Worm (Caenorhabditis elegans): Measurements from ENCODE around the gene dhs-20.

The dhs-20 gene

ce11 chrV:11610481-11610880, 6.1 kb upstream of the dhs-20 start, which contains the start of gene sas-5:
Gene sas-5, plus strand, starts transcription at chrV:11610737.
- TF ChIP-seq hmbx-1 (tag; optimal IDR thresholded peaks at IDR 0.05), result peak; percentile 8
- TF ChIP-seq pes-1 (GFP tag; IDR thresholded peaks at IDR 0.05), result peak; percentile 88
- TF ChIP-seq aly-1 (tag; optimal IDR thresholded peaks at IDR 0.05), result peak; percentile 54
- peak; percentile 51 for TF ChIP-seq ceh-36 (tag; optimal IDR thresholded peaks at IDR 0.05)
- TF ChIP-seq B0310.2 (tag; optimal IDR thresholded peaks at IDR 0.05), result peak; percentile 64
- TF ChIP-seq tbx-37 (GFP tag; conservative IDR thresholded peaks at IDR 0.05), result peak; percentile 82
- TF ChIP-seq tbx-11 (GFP tag; IDR thresholded peaks at IDR 0.05), result peak; percentile 73
- TF ChIP-seq ama-1 (optimal IDR thresholded peaks at IDR 0.05), result no peak
- TF ChIP-seq flt-1 (GFP tag; IDR thresholded peaks at IDR 0.05), result no peak; the same call in 1 of the 2 replicates
- TF ChIP-seq ceh-13 (GFP tag; optimal IDR thresholded peaks at IDR 0.05), result peak; percentile 57
- TF ChIP-seq ets-7 (tag; optimal IDR thresholded peaks at IDR 0.05), result peak; percentile 38
- TF ChIP-seq hmg-4 (GFP tag; optimal IDR thresholded peaks at IDR 0.05), result peak; percentile 81
- TF ChIP-seq hnd-1 (tag; optimal IDR thresholded peaks at IDR 0.05), result peak; percentile 65
- peak; percentile 59 for TF ChIP-seq tra-4 (tag; optimal IDR thresholded peaks at IDR 0.05)
- TF ChIP-seq sea-1 (GFP tag; conservative IDR thresholded peaks at IDR 0.05), result peak; percentile 83
- TF ChIP-seq F13C5.2 (tag; optimal IDR thresholded peaks at IDR 0.05), result peak; percentile 92
- no peak; the same call in 1 of the 2 replicates for TF ChIP-seq scrt-1 (GFP tag; IDR thresholded peaks at IDR 0.05)

- TF ChIP-seq F13C5.2 (tag; optimal IDR thresholded peaks at IDR 0.05) (no peak), hnd-1 (tag; optimal IDR thresholded peaks at IDR 0.05) (no peak), B0310.2 (tag; optimal IDR thresholded peaks at IDR 0.05) (no peak), ceh-13 (GFP tag; optimal IDR thresholded peaks at IDR 0.05) (no peak), tbx-37 (GFP tag; conservative IDR thresholded peaks at IDR 0.05) (no peak), hmbx-1 (tag; optimal IDR thresholded peaks at IDR 0.05) (no peak), flt-1 (GFP tag; IDR thresholded peaks at IDR 0.05) (no peak), aly-1 (tag; optimal IDR thresholded peaks at IDR 0.05) (no peak), ets-7 (tag; optimal IDR thresholded peaks at IDR 0.05) (no peak), ceh-36 (tag; optimal IDR thresholded peaks at IDR 0.05) (no peak), sea-1 (GFP tag; conservative IDR thresholded peaks at IDR 0.05) (no peak), pes-1 (GFP tag; IDR thresholded peaks at IDR 0.05) (no peak), tbx-11 (GFP tag; IDR thresholded peaks at IDR 0.05) (no peak), hmg-4 (GFP tag; optimal IDR thresholded peaks at IDR 0.05) (no peak), ama-1 (optimal IDR thresholded peaks at IDR 0.05) (no peak), tra-4 (tag; optimal IDR thresholded peaks at IDR 0.05) (no peak), scrt-1 (GFP tag; IDR thresholded peaks at IDR 0.05) (no peak)
Observed at ce11 chrV:11610049-11610448, 5.7 kb upstream of the dhs-20 start, which contains the start of gene piit-1. Gene piit-1, minus strand, starts transcription at chrV:11610149.

ce11 chrV:11606424-11606823, 2.1 kb upstream of the dhs-20 start, which contains the start of gene idpp-16:
Gene idpp-16, minus strand, starts transcription at chrV:11606524.
- TF ChIP-seq flt-1 (GFP tag; IDR thresholded peaks at IDR 0.05) (no peak), tra-4 (tag; optimal IDR thresholded peaks at IDR 0.05) (no peak), hmbx-1 (tag; optimal IDR thresholded peaks at IDR 0.05) (no peak), ceh-13 (GFP tag; optimal IDR thresholded peaks at IDR 0.05) (no peak), B0310.2 (tag; optimal IDR thresholded peaks at IDR 0.05) (no peak), ceh-36 (tag; optimal IDR thresholded peaks at IDR 0.05) (no peak), hnd-1 (tag; optimal IDR thresholded peaks at IDR 0.05) (no peak), tbx-11 (GFP tag; IDR thresholded peaks at IDR 0.05) (no peak), pes-1 (GFP tag; IDR thresholded peaks at IDR 0.05) (no peak), aly-1 (tag; optimal IDR thresholded peaks at IDR 0.05) (no peak), hmg-4 (GFP tag; optimal IDR thresholded peaks at IDR 0.05) (no peak)

ce11 chrV:11605227-11605626, 864 bp upstream of the dhs-20 start:
- no peak for TF ChIP-seq ets-7 (tag; optimal IDR thresholded peaks at IDR 0.05)
- TF ChIP-seq B0310.2 (tag; optimal IDR thresholded peaks at IDR 0.05), result no peak
- no peak for TF ChIP-seq scrt-1 (GFP tag; IDR thresholded peaks at IDR 0.05)
- TF ChIP-seq F13C5.2 (tag; optimal IDR thresholded peaks at IDR 0.05), result no peak
- no peak for TF ChIP-seq hmg-4 (GFP tag; optimal IDR thresholded peaks at IDR 0.05)
- TF ChIP-seq ceh-13 (GFP tag; optimal IDR thresholded peaks at IDR 0.05), result no peak
- TF ChIP-seq flt-1 (GFP tag; IDR thresholded peaks at IDR 0.05), result no peak
- TF ChIP-seq hnd-1 (tag; optimal IDR thresholded peaks at IDR 0.05), result no peak
- TF ChIP-seq tbx-11 (GFP tag; IDR thresholded peaks at IDR 0.05), result no peak
- no peak for TF ChIP-seq tra-4 (tag; optimal IDR thresholded peaks at IDR 0.05)
- TF ChIP-seq ceh-36 (tag; optimal IDR thresholded peaks at IDR 0.05), result no peak

- TF ChIP-seq tra-4 (tag; optimal IDR thresholded peaks at IDR 0.05), result no peak
- no peak for TF ChIP-seq ets-7 (tag; optimal IDR thresholded peaks at IDR 0.05)
- TF ChIP-seq aly-1 (tag; optimal IDR thresholded peaks at IDR 0.05), result no peak
- no peak for TF ChIP-seq F13C5.2 (tag; optimal IDR thresholded peaks at IDR 0.05)
- TF ChIP-seq ceh-36 (tag; optimal IDR thresholded peaks at IDR 0.05), result no peak
- no peak for TF ChIP-seq ama-1 (optimal IDR thresholded peaks at IDR 0.05)
- no peak for TF ChIP-seq hnd-1 (tag; optimal IDR thresholded peaks at IDR 0.05)
- TF ChIP-seq hmg-4 (GFP tag; optimal IDR thresholded peaks at IDR 0.05), result no peak
- no peak for TF ChIP-seq flt-1 (GFP tag; IDR thresholded peaks at IDR 0.05)
- TF ChIP-seq pes-1 (GFP tag; IDR thresholded peaks at IDR 0.05), result no peak
- TF ChIP-seq tbx-37 (GFP tag; conservative IDR thresholded peaks at IDR 0.05), result no peak
- no peak for TF ChIP-seq tbx-11 (GFP tag; IDR thresholded peaks at IDR 0.05)
- TF ChIP-seq ceh-13 (GFP tag; optimal IDR thresholded peaks at IDR 0.05), result no peak
- no peak for TF ChIP-seq B0310.2 (tag; optimal IDR thresholded peaks at IDR 0.05)
- TF ChIP-seq scrt-1 (GFP tag; IDR thresholded peaks at IDR 0.05), result no peak
- no peak for TF ChIP-seq sea-1 (GFP tag; conservative IDR thresholded peaks at IDR 0.05)
- no peak for TF ChIP-seq hmbx-1 (tag; optimal IDR thresholded peaks at IDR 0.05)
Observed at ce11 chrV:11600800-11601199, 3.6 kb downstream of the dhs-20 start, which contains the start of gene F35B12.9. Gene F35B12.9, plus strand, starts transcription at chrV:11601171.

- no peak for TF ChIP-seq aly-1 (tag; optimal IDR thresholded peaks at IDR 0.05)
- no peak for TF ChIP-seq tbx-37 (GFP tag; conservative IDR thresholded peaks at IDR 0.05)
- no peak for TF ChIP-seq F13C5.2 (tag; optimal IDR thresholded peaks at IDR 0.05)
- TF ChIP-seq tra-4 (tag; optimal IDR thresholded peaks at IDR 0.05), result no peak
- no peak for TF ChIP-seq hmbx-1 (tag; optimal IDR thresholded peaks at IDR 0.05)
- no peak for TF ChIP-seq ceh-36 (tag; optimal IDR thresholded peaks at IDR 0.05)
- TF ChIP-seq flt-1 (GFP tag; IDR thresholded peaks at IDR 0.05), result no peak
- TF ChIP-seq ceh-13 (GFP tag; optimal IDR thresholded peaks at IDR 0.05), result no peak
- TF ChIP-seq tbx-11 (GFP tag; IDR thresholded peaks at IDR 0.05), result no peak
- no peak for TF ChIP-seq hnd-1 (tag; optimal IDR thresholded peaks at IDR 0.05)
- no peak for TF ChIP-seq ets-7 (tag; optimal IDR thresholded peaks at IDR 0.05)
- TF ChIP-seq B0310.2 (tag; optimal IDR thresholded peaks at IDR 0.05), result no peak
- TF ChIP-seq ama-1 (optimal IDR thresholded peaks at IDR 0.05), result no peak
- no peak for TF ChIP-seq pes-1 (GFP tag; IDR thresholded peaks at IDR 0.05)
- TF ChIP-seq hmg-4 (GFP tag; optimal IDR thresholded peaks at IDR 0.05), result no peak
Observed at ce11 chrV:11598807-11599206, 5.6 kb downstream of the dhs-20 start, which contains the start of gene srx-84. Gene srx-84, plus strand, starts transcription at chrV:11599107.
